Worm (Caenorhabditis elegans): ENCODE results near the gene htas-1.
"Not testable (repeated sequence)": the region's sequence is repeated elsewhere in the genome, so short reads cannot be mapped to it uniquely, and the experiment has no call there.

The htas-1 gene

ce11 chrIV:9692874-9693273, 9.5 kb upstream of the htas-1 start, which contains the start of gene twk-9:
TSS of gene twk-9 (plus strand) at chrIV:9693174.
- TF ChIP-seq M03D4.4 (tag; optimal IDR thresholded peaks at IDR 0.05) (no peak), tbx-8 (GFP tag; optimal IDR thresholded peaks at IDR 0.05) (no peak), ceh-83 (GFP tag; optimal IDR thresholded peaks at IDR 0.05) (no peak), ces-1 (GFP tag; optimal IDR thresholded peaks at IDR 0.05) (no peak), lin-32 (GFP tag; optimal IDR thresholded peaks at IDR 0.05) (no peak), pha-4 (tag; optimal IDR thresholded peaks at IDR 0.05) (no peak), unc-62 (GFP tag; optimal IDR thresholded peaks at IDR 0.05) (no peak), nhr-76 (tag; optimal IDR thresholded peaks at IDR 0.05) (no peak), nhr-237 (tag; optimal IDR thresholded peaks at IDR 0.05) (no peak), ztf-11 (tag; optimal IDR thresholded peaks at IDR 0.05) (no peak), unc-39 (tag; optimal IDR thresholded peaks at IDR 0.05) (no peak), mls-2 (tag; optimal IDR thresholded peaks at IDR 0.05) (no peak), lin-13 (tag; optimal IDR thresholded peaks at IDR 0.05) (no peak), sem-2 (GFP tag; optimal IDR thresholded peaks at IDR 0.05) (no peak), cnd-1 (tag; optimal IDR thresholded peaks at IDR 0.05) (no peak), ham-2 (GFP tag; optimal IDR thresholded peaks at IDR 0.05) (no peak), bed-3 (GFP tag; optimal IDR thresholded peaks at IDR 0.05) (no peak)

- no peak for TF ChIP-seq M03D4.4 (tag; optimal IDR thresholded peaks at IDR 0.05)
- TF ChIP-seq snpc-4 (tag; optimal IDR thresholded peaks at IDR 0.05) = no peak
- TF ChIP-seq lsy-2 (tag; optimal IDR thresholded peaks at IDR 0.05) = no peak
- no peak for TF ChIP-seq ham-2 (GFP tag; optimal IDR thresholded peaks at IDR 0.05)
- TF ChIP-seq sptf-1 (tag; optimal IDR thresholded peaks at IDR 0.05) = no peak
- TF ChIP-seq elt-1 (tag; optimal IDR thresholded peaks at IDR 0.05; ENCODE audit: borderline replicate concordance, insufficient read depth) = no peak
- no peak for TF ChIP-seq cnd-1 (tag; optimal IDR thresholded peaks at IDR 0.05)
Observed at ce11 chrIV:9690644-9691043, 7.3 kb upstream of the htas-1 start, which contains the start of gene sdz-36. TSS of gene sdz-36 (plus strand) at chrIV:9690944.

- TF ChIP-seq nhr-12 (tag; optimal IDR thresholded peaks at IDR 0.05); mls-2 (tag; optimal IDR thresholded peaks at IDR 0.05); elt-1 (tag; optimal IDR thresholded peaks at IDR 0.05; ENCODE audit: borderline replicate concordance, insufficient read depth): not testable (repeated sequence)
Observed at ce11 chrIV:9688715-9689114, 5.4 kb upstream of the htas-1 start, which contains the start of gene msp-76. TSS of gene msp-76 (plus strand) at chrIV:9689015.

ce11 chrIV:9682514-9682913, 819 bp downstream of the htas-1 start, which contains the start of gene ins-7:
TSS of gene ins-7 (minus strand) at chrIV:9682845.
- no peak for TF ChIP-seq flh-1 (GFP tag; optimal IDR thresholded peaks at IDR 0.05)
- TF ChIP-seq M03D4.4 (tag; optimal IDR thresholded peaks at IDR 0.05) = no peak
- TF ChIP-seq ceh-39 (tag; optimal IDR thresholded peaks at IDR 0.05) = no peak
- TF ChIP-seq snpc-4 (tag; optimal IDR thresholded peaks at IDR 0.05) = no peak
- TF ChIP-seq bed-3 (GFP tag; optimal IDR thresholded peaks at IDR 0.05) = no peak
- no peak for TF ChIP-seq mls-2 (tag; optimal IDR thresholded peaks at IDR 0.05)
- no peak for TF ChIP-seq ham-2 (GFP tag; optimal IDR thresholded peaks at IDR 0.05)
- TF ChIP-seq sem-2 (GFP tag; optimal IDR thresholded peaks at IDR 0.05) = no peak

- TF ChIP-seq mab-5 (tag; optimal IDR thresholded peaks at IDR 0.05) (no peak), lin-32 (GFP tag; optimal IDR thresholded peaks at IDR 0.05) (no peak), nhr-2 (tag; optimal IDR thresholded peaks at IDR 0.05) (no peak)
Observed at ce11 chrIV:9680841-9681240, 2.5 kb downstream of the htas-1 start, which contains the start of gene ins-8. TSS of gene ins-8 (minus strand) at chrIV:9680941.

- no peak for TF ChIP-seq nhr-12 (tag; optimal IDR thresholded peaks at IDR 0.05)
- TF ChIP-seq blmp-1 (tag; optimal IDR thresholded peaks at IDR 0.05) = no peak
- TF ChIP-seq elt-3 (tag; optimal IDR thresholded peaks at IDR 0.05) = no peak
- no peak for TF ChIP-seq nhr-2 (tag; optimal IDR thresholded peaks at IDR 0.05)
- TF ChIP-seq M03D4.4 (tag; optimal IDR thresholded peaks at IDR 0.05) = no peak
- no peak for TF ChIP-seq ham-2 (GFP tag; optimal IDR thresholded peaks at IDR 0.05)
- TF ChIP-seq sem-2 (GFP tag; optimal IDR thresholded peaks at IDR 0.05) = no peak
- no peak for TF ChIP-seq sptf-1 (tag; optimal IDR thresholded peaks at IDR 0.05)
- TF ChIP-seq ceh-39 (tag; optimal IDR thresholded peaks at IDR 0.05) = no peak
- no peak for TF ChIP-seq zip-8 (tag; optimal IDR thresholded peaks at IDR 0.05)
Observed at ce11 chrIV:9679296-9679695, 4.0 kb downstream of the htas-1 start.

Measured in whole organism, mixed stage, embryonic.